Fruit fly (Drosophila melanogaster): ENCODE data around the gene Crag.

Crag gene

dm6 chrX:8588607-8589171 lies 3.1 kb upstream of the Crag start, which contains the start of gene CG12081 (continued):
- TF ChIP-seq Stat92E (GFP tag; optimal IDR thresholded peaks at IDR 0.05), result no peak
- TF ChIP-seq MBD-R2 (GFP tag; IDR thresholded peaks at IDR 0.05), result peak; percentile 85
- TF ChIP-seq Side (GFP tag; optimal IDR thresholded peaks at IDR 0.05), result no peak
- TF ChIP-seq CG7987 (GFP tag; optimal IDR thresholded peaks at IDR 0.05), result no peak
- peak; percentile 43; the same call in 1 of the 3 replicates for TF ChIP-seq Dbx (GFP tag; IDR thresholded peaks at IDR 0.05)
- TF ChIP-seq CG12299 (tag; optimal IDR thresholded peaks at IDR 0.05), result no peak
- TF ChIP-seq ci (GFP tag; IDR thresholded peaks at IDR 0.05), result 0 out of 3 replicates have a peak, but pooled peaks have one; percentile 40
- TF ChIP-seq CG5953 (GFP tag; IDR thresholded peaks at IDR 0.05), result no peak
- TF ChIP-seq bcd (GFP tag; optimal IDR thresholded peaks at IDR 0.05), result no peak
- TF ChIP-seq row (GFP tag; IDR thresholded peaks at IDR 0.05), result peak; percentile 72
- TF ChIP-seq wek (GFP tag; optimal IDR thresholded peaks at IDR 0.05), result no peak
- no peak for TF ChIP-seq CG4328 (GFP tag; optimal IDR thresholded peaks at IDR 0.05)
- no peak for TF ChIP-seq p53 (GFP tag; optimal IDR thresholded peaks at IDR 0.05)
- TF ChIP-seq CG10979 (tag; optimal IDR thresholded peaks at IDR 0.05), result no peak
- peak; percentile 81 for TF ChIP-seq sna (GFP tag; IDR thresholded peaks at IDR 0.05; ENCODE audit: partially characterized antibody)
- no peak for TF ChIP-seq org-1 (GFP tag; optimal IDR thresholded peaks at IDR 0.05)
- no peak for TF ChIP-seq CG4730 (GFP tag; IDR thresholded peaks at IDR 0.05)
- no peak for TF ChIP-seq zen (tag; optimal IDR thresholded peaks at IDR 0.05)
- TF ChIP-seq croc (GFP tag; conservative IDR thresholded peaks at IDR 0.05), result no peak
- TF ChIP-seq wdn (GFP tag; IDR thresholded peaks at IDR 0.05), result no peak
- peak; percentile 85 for TF ChIP-seq nerfin-2 (GFP tag; IDR thresholded peaks at IDR 0.05; ENCODE audit: partially characterized antibody)
- TF ChIP-seq CG12659 (GFP tag; optimal IDR thresholded peaks at IDR 0.05), result peak; percentile 90
- TF ChIP-seq ap (GFP tag; IDR thresholded peaks at IDR 0.05), result no peak
- TF ChIP-seq tin (GFP tag; optimal IDR thresholded peaks at IDR 0.05), result no peak
- no peak for TF ChIP-seq danr (GFP tag; IDR thresholded peaks at IDR 0.05)
- TF ChIP-seq CG8924 (tag; optimal IDR thresholded peaks at IDR 0.05), result no peak
- TF ChIP-seq prd (optimal IDR thresholded peaks at IDR 0.05), result no peak
- TF ChIP-seq prd (GFP tag; IDR thresholded peaks at IDR 0.05), result no peak
- no peak for TF ChIP-seq CG12942 (GFP tag; optimal IDR thresholded peaks at IDR 0.05)
- peak; percentile 78 for TF ChIP-seq Sry-β (GFP tag; optimal IDR thresholded peaks at IDR 0.05)
- no peak for TF ChIP-seq usp (GFP tag; optimal IDR thresholded peaks at IDR 0.05)
- no peak for TF ChIP-seq CG7786 (GFP tag; optimal IDR thresholded peaks at IDR 0.05)
- no peak for TF ChIP-seq CG17568 (GFP tag; optimal IDR thresholded peaks at IDR 0.05)
- no peak for TF ChIP-seq CG17359 (tag; optimal IDR thresholded peaks at IDR 0.05)
- TF ChIP-seq maf-S (GFP tag; optimal IDR thresholded peaks at IDR 0.05), result no peak
- no peak for TF ChIP-seq Ssrp (tag; optimal IDR thresholded peaks at IDR 0.05)
- peak; percentile 92 for TF ChIP-seq CG13287 (GFP tag; IDR thresholded peaks at IDR 0.05; ENCODE audit: partially characterized antibody)
- no peak for TF ChIP-seq Awh (GFP tag; IDR thresholded peaks at IDR 0.05)
- TF ChIP-seq tna (GFP tag; IDR thresholded peaks at IDR 0.05; ENCODE audit: partially characterized antibody), result peak; percentile 91
- TF ChIP-seq ind (GFP tag; optimal IDR thresholded peaks at IDR 0.05), result no peak
- TF ChIP-seq CG8765 (GFP tag; IDR thresholded peaks at IDR 0.05), result no peak
- TF ChIP-seq ewg (GFP tag; optimal IDR thresholded peaks at IDR 0.05), result no peak
- no peak for TF ChIP-seq ab (GFP tag; optimal IDR thresholded peaks at IDR 0.05)
- TF ChIP-seq da (GFP tag; optimal IDR thresholded peaks at IDR 0.05), result no peak
- TF ChIP-seq CG11085 (GFP tag; IDR thresholded peaks at IDR 0.05), result no peak
- no peak for TF ChIP-seq gt (GFP tag; IDR thresholded peaks at IDR 0.05)
- peak; percentile 96 for TF ChIP-seq CG2116 (GFP tag; optimal IDR thresholded peaks at IDR 0.05)
- no peak for TF ChIP-seq Gsc (GFP tag; IDR thresholded peaks at IDR 0.05)
- TF ChIP-seq gce (GFP tag; IDR thresholded peaks at IDR 0.05), result no peak
- peak; percentile 89 for TF ChIP-seq Dref (GFP tag; IDR thresholded peaks at IDR 0.05)
- no peak for TF ChIP-seq CG15073 (GFP tag; optimal IDR thresholded peaks at IDR 0.05)

All from whole organism, embryonic.